Fruit fly (Drosophila melanogaster): ENCODE results near the gene Rab11.
A peak's percentile ranks its signal among the peaks of the same experiment; 100 is the strongest.

The Rab11 gene

DNA sequence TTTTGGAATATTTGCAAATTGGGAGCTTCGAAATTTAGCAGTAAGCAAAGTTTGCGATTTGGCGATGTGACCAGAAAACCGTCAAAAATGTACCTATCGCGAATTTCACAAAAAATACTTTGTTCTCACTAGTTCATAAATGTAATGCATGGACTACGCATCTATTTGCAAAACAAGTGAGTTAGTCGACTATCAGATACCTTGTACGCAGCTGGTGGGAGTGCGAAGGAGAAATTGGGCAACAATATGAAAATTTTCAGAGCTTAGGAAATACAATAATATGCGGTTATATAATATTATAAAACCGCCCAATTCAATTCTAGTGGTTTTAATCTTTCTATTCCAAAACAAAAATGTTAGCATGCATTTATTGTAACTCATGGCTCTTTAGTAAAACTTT is 7.6 kb downstream of the Rab11 start, which contains the start of gene Bdbt (continued):
- no peak for TF ChIP-seq CG15073 (GFP tag; optimal IDR thresholded peaks at IDR 0.05)
- TF ChIP-seq CG15011 (GFP tag; optimal IDR thresholded peaks at IDR 0.05), result no peak
- no peak for TF ChIP-seq Fer1 (GFP tag; optimal IDR thresholded peaks at IDR 0.05)
- no peak for TF ChIP-seq CG10959 (GFP tag; IDR thresholded peaks at IDR 0.05)
- TF ChIP-seq slbo (GFP tag; IDR thresholded peaks at IDR 0.05), result peak; percentile 68
- no peak for TF ChIP-seq CG10274 (GFP tag; optimal IDR thresholded peaks at IDR 0.05)
- TF ChIP-seq ATbp (GFP tag; optimal IDR thresholded peaks at IDR 0.05), result no peak
- peak; percentile 60 for TF ChIP-seq gro (GFP tag; optimal IDR thresholded peaks at IDR 0.05)
- no peak for TF ChIP-seq crp (GFP tag; optimal IDR thresholded peaks at IDR 0.05)
- peak; percentile 40 for TF ChIP-seq E2f2 (GFP tag; IDR thresholded peaks at IDR 0.05)
- TF ChIP-seq klu (GFP tag; IDR thresholded peaks at IDR 0.05), result no peak
- TF ChIP-seq H2.0 (GFP tag; IDR thresholded peaks at IDR 0.05), result peak; percentile 11; the same call in 1 of the 2 replicates
- no peak for TF ChIP-seq CG8089 (GFP tag; optimal IDR thresholded peaks at IDR 0.05)
- TF ChIP-seq Mes4 (GFP tag; optimal IDR thresholded peaks at IDR 0.05), result no peak
- TF ChIP-seq al (GFP tag; IDR thresholded peaks at IDR 0.05), result no peak
- peak; percentile 16 for TF ChIP-seq CG17186 (GFP tag; optimal IDR thresholded peaks at IDR 0.05)
- TF ChIP-seq her (GFP tag; optimal IDR thresholded peaks at IDR 0.05), result no peak
- no peak for TF ChIP-seq CG11696 (GFP tag; IDR thresholded peaks at IDR 0.05)
- TF ChIP-seq CG12942 (GFP tag; optimal IDR thresholded peaks at IDR 0.05), result no peak
- TF ChIP-seq Atf6 (GFP tag; IDR thresholded peaks at IDR 0.05), result no peak
- peak; percentile 39 for TF ChIP-seq CG30403 (GFP tag; optimal IDR thresholded peaks at IDR 0.05)
- TF ChIP-seq CG4730 (GFP tag; IDR thresholded peaks at IDR 0.05), result no peak
- TF ChIP-seq CG3407 (GFP tag; optimal IDR thresholded peaks at IDR 0.05), result no peak
- no peak for TF ChIP-seq CG14050 (GFP tag; IDR thresholded peaks at IDR 0.05)
- TF ChIP-seq h (optimal IDR thresholded peaks at IDR 0.05), result no peak
- no peak for TF ChIP-seq Hmr (GFP tag; optimal IDR thresholded peaks at IDR 0.05)
- TF ChIP-seq schlank (tag; optimal IDR thresholded peaks at IDR 0.05), result no peak
- no peak for TF ChIP-seq CG2875 (GFP tag; optimal IDR thresholded peaks at IDR 0.05)
- peak; percentile 83 for TF ChIP-seq pzg (GFP tag; optimal IDR thresholded peaks at IDR 0.05)
- TF ChIP-seq so (GFP tag; IDR thresholded peaks at IDR 0.05), result no peak
- no peak for TF ChIP-seq dimm (GFP tag; IDR thresholded peaks at IDR 0.05)
- TF ChIP-seq CG31365 (tag; optimal IDR thresholded peaks at IDR 0.05), result no peak
- 0 out of 2 replicates have a peak, but pooled peaks have one; percentile 21 for TF ChIP-seq ap (GFP tag; IDR thresholded peaks at IDR 0.05)
- no peak for TF ChIP-seq Hr51 (GFP tag; optimal IDR thresholded peaks at IDR 0.05)
- TF ChIP-seq sd (tag; optimal IDR thresholded peaks at IDR 0.05), result no peak
- peak; percentile 59 for TF ChIP-seq CG32532 (GFP tag; IDR thresholded peaks at IDR 0.05)
- TF ChIP-seq CG18011 (GFP tag; optimal IDR thresholded peaks at IDR 0.05), result no peak
- TF ChIP-seq CG13424 (tag; optimal IDR thresholded peaks at IDR 0.05), result peak; percentile 5
- no peak for TF ChIP-seq Nf-YB (GFP tag; optimal IDR thresholded peaks at IDR 0.05)
- no peak for TF ChIP-seq bab2 (GFP tag; optimal IDR thresholded peaks at IDR 0.05)
- no peak for TF ChIP-seq CG2199 (GFP tag; IDR thresholded peaks at IDR 0.05)
- no peak for TF ChIP-seq aop (GFP tag; IDR thresholded peaks at IDR 0.05)
- no peak for TF ChIP-seq dmrt11E (tag; optimal IDR thresholded peaks at IDR 0.05)
- no peak for TF ChIP-seq zf30C (GFP tag; optimal IDR thresholded peaks at IDR 0.05)
- TF ChIP-seq CG30431 (GFP tag; optimal IDR thresholded peaks at IDR 0.05), result no peak
- TF ChIP-seq kay (GFP tag; optimal IDR thresholded peaks at IDR 0.05), result no peak
- TF ChIP-seq Ada2b (GFP tag; IDR thresholded peaks at IDR 0.05), result 0 out of 2 replicates have a peak, but pooled peaks have one; percentile 38
- TF ChIP-seq caup (GFP tag; optimal IDR thresholded peaks at IDR 0.05; ENCODE audit: severe bottlenecking), result no peak
- TF ChIP-seq Deaf1 (tag; optimal IDR thresholded peaks at IDR 0.05), result no peak
- TF ChIP-seq insv (GFP tag; optimal IDR thresholded peaks at IDR 0.05), result no peak
- TF ChIP-seq bsh (GFP tag; optimal IDR thresholded peaks at IDR 0.05), result no peak
- peak; percentile 91 for TF ChIP-seq CG7357 (GFP tag; IDR thresholded peaks at IDR 0.05)

All from whole organism, embryonic.